Worm (Caenorhabditis elegans) whole organism, L4 larva: ENCODE data around the gene nhr-272.

Experiments
- Y105C5A.15 ChIP-seq: fragments of 200-800 bp; sonication (Bioruptor generic); IDR thresholded peaks from 2 replicates; pipeline ENCODE4 v1.3.6; 2022; ENCODE audit warnings: missing genetic modification characterization, missing compliant biosample characterization
- ama-1 ChIP-seq: fragments of 150-350 bp; optimal IDR thresholded peaks from 2 replicates; lab custom pipeline; 2014; ENCODE audit warnings: inconsistent platforms, mixed read lengths
- jun-1 ChIP-seq: fragments of 150-350 bp; optimal IDR thresholded peaks from 2 replicates; lab custom pipeline; 2014; ENCODE audit warnings: missing biosample characterization, missing genetic modification reagents, missing genetic modification characterization
- lin-29 ChIP-seq: fragments of 200-800 bp; sonication (Bioruptor generic); IDR thresholded peaks from 2 replicates; pipeline ENCODE4 v1.3.6; 2022; ENCODE audit warnings: missing genetic modification reagents, missing genetic modification characterization, missing compliant biosample characterization
- lsy-2 ChIP-seq, 2 experiments: fragments of 150-350 bp in 1 of 2; sonication (generic microtip) in 1 of 2; optimal IDR thresholded peaks; 2 replicates each; lab custom pipeline; 2014 to 2017; ENCODE audit warnings: missing biosample characterization in 2 of 2, missing genetic modification characterization in 2 of 2
- pqm-1 ChIP-seq: sonication (generic microtip); optimal IDR thresholded peaks from 2 replicates; lab custom pipeline; 2017; ENCODE audit warnings: missing biosample characterization, missing genetic modification characterization
- snpc-4 ChIP-seq: fragments of 150-350 bp; optimal IDR thresholded peaks from 2 replicates; lab custom pipeline; 2014; ENCODE audit warnings: missing biosample characterization, missing genetic modification characterization
- tra-1 ChIP-seq: fragments of 200-800 bp; sonication (Bioruptor generic); IDR thresholded peaks from 2 replicates; pipeline ENCODE4 v1.3.6; 2022; ENCODE audit warnings: missing genetic modification reagents, missing genetic modification characterization, missing compliant biosample characterization
- unc-130 ChIP-seq: sonication (generic microtip); optimal IDR thresholded peaks from 2 replicates; lab custom pipeline; 2016; ENCODE audit warnings: missing genetic modification reagents, missing genetic modification characterization, missing compliant biosample characterization

ce11 chrX:12701963-12702362, 2.7 kb downstream of the nhr-272 start, which contains the start of gene nhr-214:
- TF ChIP-seq pqm-1 (tag; lab: Kevin White, UChicago) (no peak), tra-1 (no peak), Y105C5A.15 (no peak), snpc-4 (tag; lab: Kevin White, UChicago) (no peak), lin-29 (GFP tag; lab: Robert Waterston, UW) (no peak), ama-1 (lab: Kevin White, UChicago) (no peak), jun-1 (tag; lab: Kevin White, UChicago) (no peak), lsy-2 (tag; optimal IDR thresholded peaks at IDR 0.05; lab: Kevin White, UChicago) (no peak), unc-130 (GFP tag; lab: Kevin White, UChicago) (no peak)
